Worm (Caenorhabditis elegans) whole organism, mixed stage, embryonic: ENCODE measurements around the gene C49F8.15.

Experiments used
- ham-2 ChIP-seq: fragments of 200-800 bp; sonication (Bioruptor generic); optimal IDR thresholded peaks from 2 replicates; lab custom pipeline; 2018; ENCODE audit warnings: mild to moderate bottlenecking, missing genetic modification characterization, missing compliant biosample characterization
- lin-13 ChIP-seq: fragments of 150-350 bp; optimal IDR thresholded peaks from 2 replicates; lab custom pipeline; 2014; ENCODE audit warnings: missing biosample characterization, missing genetic modification characterization
- lin-32 ChIP-seq: fragments of 200-800 bp; sonication (Bioruptor generic); optimal IDR thresholded peaks from 2 replicates; lab custom pipeline; 2018; ENCODE audit warnings: mild to moderate bottlenecking, missing genetic modification characterization, missing compliant biosample characterization
- lsy-2 ChIP-seq: fragments of 150-350 bp; optimal IDR thresholded peaks from 2 replicates; lab custom pipeline; 2014; ENCODE audit warnings: missing biosample characterization, missing genetic modification characterization
- sptf-1 ChIP-seq: sonication (generic microtip); optimal IDR thresholded peaks from 2 replicates; lab custom pipeline; 2017; ENCODE audit warnings: mild to moderate bottlenecking, missing genetic modification characterization, moderate library complexity, missing compliant biosample characterization
- unc-120 ChIP-seq: sonication (generic microtip); optimal IDR thresholded peaks from 2 replicates; lab custom pipeline; 2017; ENCODE audit warnings: missing genetic modification characterization, missing compliant biosample characterization; ENCODE audit not compliant: poor library complexity, severe bottlenecking
- unc-62 ChIP-seq: fragments of 150-350 bp; optimal IDR thresholded peaks from 2 replicates; lab custom pipeline; 2014; ENCODE audit warnings: missing biosample characterization, missing genetic modification reagents, missing genetic modification characterization
- ztf-11 ChIP-seq: fragments of 150-350 bp; optimal IDR thresholded peaks from 2 replicates; lab custom pipeline; 2014; ENCODE audit warnings: missing biosample characterization, missing genetic modification characterization

DNA sequence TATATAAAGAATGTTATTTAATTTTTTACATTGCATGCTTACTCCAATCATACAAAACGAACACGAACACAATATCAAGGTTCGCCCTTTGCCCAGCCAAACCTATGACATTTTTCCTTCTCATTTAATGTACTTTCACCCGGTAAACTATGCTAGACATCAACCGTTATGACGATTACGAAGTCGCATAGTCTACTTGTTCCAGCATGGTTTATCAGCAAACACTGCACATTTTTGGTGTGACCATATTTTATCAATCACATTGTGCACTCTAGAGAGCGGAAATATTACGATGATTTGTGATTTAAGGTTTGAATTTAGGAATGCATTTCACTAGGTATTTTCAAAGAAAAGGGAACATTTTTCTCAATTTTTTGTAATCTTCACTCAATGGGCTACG lies 1.8 kb downstream of the C49F8.15 start:
- TF ChIP-seq lin-32 (no peak), unc-120 (tag; lab: Kevin White, UChicago) (no peak), ham-2 (GFP tag; lab: Kevin White, UChicago) (no peak), ztf-11 (no peak), sptf-1 (tag; lab: Kevin White, UChicago) (no peak), lin-13 (tag; lab: Kevin White, UChicago) (no peak), lsy-2 (tag; lab: Kevin White, UChicago) (no peak), unc-62 (GFP tag; lab: Kevin White, UChicago) (no peak)
